Fruit fly (Drosophila melanogaster) whole organism, prepupa: ENCODE data around the gene Reph.

Experiments
- CG10631 ChIP-seq: fragments of 200-800 bp; sonication (Bioruptor generic); optimal IDR thresholded peaks from 2 replicates; lab custom pipeline; 2016; ENCODE audit warnings: missing biosample characterization, missing genetic modification characterization
- CG10669 ChIP-seq: fragments of 200-800 bp; sonication (Bioruptor generic); optimal IDR thresholded peaks from 3 replicates; lab custom pipeline; 2018; ENCODE audit warnings: missing biosample characterization, mild to moderate bottlenecking, missing genetic modification characterization, moderate library complexity
- CG11294 ChIP-seq: fragments of 200-800 bp; sonication (Bioruptor generic); IDR thresholded peaks from 2 replicates; pipeline ENCODE4 v1.3.6; 2022; ENCODE audit warnings: missing biosample characterization, missing genetic modification characterization
- CG11762 ChIP-seq: fragments of 200-800 bp; sonication (Bioruptor generic); optimal IDR thresholded peaks from 3 replicates; lab custom pipeline; 2016; ENCODE audit warnings: missing biosample characterization, missing genetic modification characterization; ENCODE audit not compliant: insufficient read depth
- CG15336 ChIP-seq: fragments of 200-800 bp; sonication (Bioruptor generic); IDR thresholded peaks from 2 replicates; pipeline ENCODE4 v1.3.6; 2022; ENCODE audit warnings: missing biosample characterization, missing genetic modification characterization
- CG1621 ChIP-seq: fragments of 200-800 bp; sonication (Bioruptor generic); optimal IDR thresholded peaks from 3 replicates; lab custom pipeline; 2018; ENCODE audit warnings: missing biosample characterization, mild to moderate bottlenecking, missing genetic modification characterization
- CG16779 ChIP-seq: fragments of 200-800 bp; sonication (Bioruptor generic); optimal IDR thresholded peaks from 3 replicates; lab custom pipeline; 2017; ENCODE audit warnings: missing biosample characterization, mild to moderate bottlenecking, missing genetic modification characterization
- CG32006 ChIP-seq: fragments of 200-800 bp; sonication (Bioruptor generic); optimal IDR thresholded peaks from 3 replicates; lab custom pipeline; 2017; ENCODE audit warnings: missing biosample characterization, mild to moderate bottlenecking, missing genetic modification characterization
- CG3919 ChIP-seq: fragments of 200-800 bp; sonication (Bioruptor generic); optimal IDR thresholded peaks from 3 replicates; lab custom pipeline; 2016; ENCODE audit warnings: missing biosample characterization, missing genetic modification characterization
- CG4318 ChIP-seq: fragments of 200-800 bp; sonication (Bioruptor generic); optimal IDR thresholded peaks from 3 replicates; lab custom pipeline; 2017; ENCODE audit warnings: missing biosample characterization, mild to moderate bottlenecking, missing genetic modification characterization
- CG6163 ChIP-seq: fragments of 200-800 bp; sonication (Bioruptor generic); IDR thresholded peaks from 3 replicates; pipeline ENCODE4 v1.3.6; 2022; ENCODE audit warnings: missing biosample characterization, missing genetic modification characterization
- CG6792 ChIP-seq: fragments of 200-800 bp; sonication (Bioruptor generic); optimal IDR thresholded peaks from 3 replicates; lab custom pipeline; 2016; ENCODE audit warnings: missing biosample characterization, missing genetic modification characterization
- CG7368 ChIP-seq: fragments of 200-800 bp; sonication (Bioruptor generic); optimal IDR thresholded peaks from 3 replicates; lab custom pipeline; 2016; ENCODE audit warnings: missing biosample characterization, missing genetic modification characterization
- CG8119 ChIP-seq: fragments of 200-800 bp; sonication (Bioruptor generic); IDR thresholded peaks from 3 replicates; pipeline ENCODE4 v1.3.6; 2022; ENCODE audit warnings: missing biosample characterization, missing genetic modification characterization
- CG8319 ChIP-seq: fragments of 200-800 bp; sonication (Bioruptor generic); optimal IDR thresholded peaks from 3 replicates; lab custom pipeline; 2016; ENCODE audit warnings: missing biosample characterization, missing genetic modification characterization
- CG8632 ChIP-seq: fragments of 200-800 bp; sonication (Bioruptor generic); optimal IDR thresholded peaks from 3 replicates; lab custom pipeline; 2016; ENCODE audit warnings: missing biosample characterization, missing genetic modification characterization
- CG9139 ChIP-seq: fragments of 200-800 bp; sonication (Bioruptor generic); optimal IDR thresholded peaks from 3 replicates; lab custom pipeline; 2017; ENCODE audit warnings: missing biosample characterization, mild to moderate bottlenecking, missing genetic modification characterization
- Eip75B ChIP-seq: fragments of 200-800 bp; sonication (Bioruptor generic); optimal IDR thresholded peaks from 3 replicates; lab custom pipeline; 2016; ENCODE audit warnings: missing biosample characterization, missing genetic modification characterization
- Eip78C ChIP-seq: fragments of 200-800 bp; sonication (Bioruptor generic); peaks from one replicate; lab custom pipeline; 2016; ENCODE audit warnings: missing biosample characterization, missing genetic modification characterization
- Ets21C ChIP-seq: fragments of 200-800 bp; sonication (Bioruptor generic); optimal IDR thresholded peaks from 3 replicates; lab custom pipeline; 2016; ENCODE audit warnings: missing biosample characterization, missing genetic modification characterization
- Ets96B ChIP-seq: fragments of 200-800 bp; optimal IDR thresholded peaks from 2 replicates; lab custom pipeline; 2019; ENCODE audit warnings: missing biosample characterization, mild to moderate bottlenecking, missing genetic modification characterization, moderate library complexity
- Gug ChIP-seq: fragments of 200-800 bp; sonication (Bioruptor generic); IDR thresholded peaks from 2 replicates; pipeline ENCODE4 v1.3.6; 2022; ENCODE audit warnings: missing biosample characterization, missing genetic modification characterization
- Hr38 ChIP-seq: sonication (Bioruptor generic); optimal IDR thresholded peaks from 2 replicates; lab custom pipeline; 2016; ENCODE audit warnings: missing biosample characterization, missing genetic modification characterization
- Hr39 ChIP-seq: fragments of 200-800 bp; sonication (Bioruptor generic); optimal IDR thresholded peaks from 2 replicates; lab custom pipeline; 2016; ENCODE audit warnings: missing biosample characterization, missing genetic modification characterization
- Hr4 ChIP-seq: fragments of 200-800 bp; sonication (Bioruptor generic); optimal IDR thresholded peaks from 3 replicates; lab custom pipeline; 2016; ENCODE audit warnings: missing biosample characterization, missing genetic modification characterization
- Lpt ChIP-seq: fragments of 200-800 bp; sonication (Bioruptor generic); optimal IDR thresholded peaks from 3 replicates; lab custom pipeline; 2016; ENCODE audit warnings: missing biosample characterization, missing genetic modification characterization
- Met ChIP-seq: fragments of 200-800 bp; sonication (Bioruptor generic); optimal IDR thresholded peaks from 3 replicates; lab custom pipeline; 2016; ENCODE audit warnings: missing biosample characterization, missing genetic modification characterization
- OdsH ChIP-seq: fragments of 200-800 bp; sonication (Bioruptor generic); optimal IDR thresholded peaks from 3 replicates; lab custom pipeline; 2016; ENCODE audit warnings: missing biosample characterization, missing genetic modification characterization
- Sox102F ChIP-seq: fragments of 200-800 bp; sonication (Bioruptor generic); optimal IDR thresholded peaks from 2 replicates; lab custom pipeline; 2016; ENCODE audit warnings: missing biosample characterization, mild to moderate bottlenecking, missing genetic modification characterization
- Sox15 ChIP-seq: fragments of 200-800 bp; sonication (Bioruptor generic); optimal IDR thresholded peaks from 3 replicates; lab custom pipeline; 2016; ENCODE audit warnings: missing biosample characterization, missing genetic modification characterization
- achi ChIP-seq: fragments of 200-800 bp; sonication (Bioruptor generic); optimal IDR thresholded peaks from 3 replicates; lab custom pipeline; 2016; ENCODE audit warnings: missing biosample characterization, missing genetic modification characterization
- acj6 ChIP-seq: fragments of 200-800 bp; sonication (Bioruptor generic); optimal IDR thresholded peaks from 3 replicates; lab custom pipeline; 2016; ENCODE audit warnings: missing biosample characterization, missing genetic modification characterization
- eg ChIP-seq: fragments of 200-800 bp; sonication (Bioruptor generic); IDR thresholded peaks from 3 replicates; pipeline ENCODE4 v1.3.6; 2022; ENCODE audit warnings: missing biosample characterization, missing genetic modification characterization
- esn ChIP-seq: fragments of 200-800 bp; sonication (Bioruptor generic); optimal IDR thresholded peaks from 2 replicates; lab custom pipeline; 2016; ENCODE audit warnings: missing biosample characterization, mild to moderate bottlenecking, missing genetic modification characterization, moderate library complexity
- fd59A ChIP-seq: fragments of 200-800 bp; sonication (Bioruptor generic); optimal IDR thresholded peaks from 2 replicates; lab custom pipeline; 2017; ENCODE audit warnings: missing biosample characterization, mild to moderate bottlenecking, missing genetic modification characterization, missing genetic modification reagents
- fd85E ChIP-seq: fragments of 200-800 bp; sonication (Bioruptor generic); optimal IDR thresholded peaks from 3 replicates; lab custom pipeline; 2016; ENCODE audit warnings: missing biosample characterization, missing genetic modification characterization
- lz ChIP-seq: fragments of 200-800 bp; sonication (Bioruptor generic); optimal IDR thresholded peaks from 3 replicates; lab custom pipeline; 2016; ENCODE audit warnings: missing biosample characterization, missing genetic modification characterization
- pdm3 ChIP-seq: fragments of 200-800 bp; sonication (Bioruptor generic); optimal IDR thresholded peaks from 3 replicates; lab custom pipeline; 2016; ENCODE audit warnings: missing biosample characterization, missing genetic modification characterization
- salr ChIP-seq, 2 experiments: fragments of 200-800 bp; sonication (Bioruptor generic); optimal IDR thresholded peaks; 3 replicates each; lab custom pipeline; 2016 to 2018; ENCODE audit warnings: missing biosample characterization in 2 of 2, missing genetic modification characterization in 2 of 2, mild to moderate bottlenecking in 1 of 2
- vri ChIP-seq: fragments of 200-800 bp; sonication (Bioruptor generic); optimal IDR thresholded peaks from 3 replicates; lab custom pipeline; 2016; ENCODE audit warnings: missing biosample characterization, mild to moderate bottlenecking, missing genetic modification characterization

Gene Reph

DNA sequence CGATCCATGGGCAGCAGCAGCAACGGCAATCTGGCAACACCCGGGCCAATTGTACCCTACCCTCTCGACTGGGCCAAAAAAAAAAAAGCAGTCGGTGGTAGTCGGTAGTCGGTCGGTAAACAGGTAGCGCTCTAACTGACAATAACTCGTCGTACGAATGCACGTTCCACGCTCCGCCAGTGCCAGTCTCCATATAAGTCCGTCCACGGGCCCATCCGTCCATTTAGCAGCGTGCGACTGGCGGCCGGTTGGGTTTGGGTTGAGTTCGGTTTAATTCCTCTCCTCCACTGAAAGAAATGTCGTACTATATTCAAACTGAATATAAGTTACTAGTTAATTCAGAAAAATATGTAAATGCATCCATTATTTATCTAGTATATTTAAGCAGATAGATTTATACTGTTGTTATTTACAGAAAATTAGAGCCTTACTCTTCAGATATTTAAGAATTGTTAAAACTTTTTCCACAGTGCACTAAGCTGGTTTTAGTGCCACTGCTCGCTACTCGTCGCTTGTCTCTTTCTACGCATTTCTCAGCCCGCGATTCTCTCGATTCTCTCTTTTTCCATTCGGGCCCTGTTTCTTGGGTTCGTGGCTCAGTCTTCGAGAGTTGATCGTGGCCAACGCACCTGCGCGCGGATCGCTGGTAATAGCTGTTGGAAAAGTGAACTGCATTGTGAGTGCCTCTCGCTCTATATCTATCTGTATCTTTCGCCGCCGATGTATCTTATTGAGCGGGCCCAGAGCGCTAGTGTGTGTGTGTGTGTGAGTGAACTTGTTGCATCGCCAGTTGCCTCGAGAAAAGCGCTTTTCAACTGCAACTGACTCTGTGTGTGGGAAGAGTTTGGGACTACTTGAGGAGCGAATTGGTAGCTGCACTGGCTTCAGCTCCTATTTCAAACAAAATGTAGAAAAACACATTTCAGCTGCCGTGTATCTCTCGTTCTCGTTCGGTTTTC is 32.0 kb upstream of the Reph start, which contains the start of gene bowl (continued):
- TF ChIP-seq CG16779 (tag; lab: Kevin White, UChicago), result peak; percentile 94
- peak; percentile 99 for TF ChIP-seq Sox102F
- TF ChIP-seq CG11762 (GFP tag; lab: Kevin White, UChicago), result peak; percentile 93
- peak; percentile 97 for TF ChIP-seq Gug (GFP tag; lab: Robert Waterston, UW)
- TF ChIP-seq CG6792, result peak; percentile 99
- peak; percentile 99 for TF ChIP-seq CG15336 (GFP tag; lab: Robert Waterston, UW)
- peak; percentile 99 for TF ChIP-seq OdsH (GFP tag; lab: Kevin White, UChicago)
- TF ChIP-seq Hr39 (GFP tag; lab: Kevin White, UChicago), result peak; percentile 98
- TF ChIP-seq lz (GFP tag; lab: Kevin White, UChicago), result peak; percentile 99
- TF ChIP-seq CG32006 (GFP tag; lab: Kevin White, UChicago), result peak; percentile 96
- peak; percentile 96 for TF ChIP-seq achi (GFP tag; lab: Kevin White, UChicago)
- TF ChIP-seq fd59A (GFP tag; lab: Kevin White, UChicago), result peak; percentile 94
- TF ChIP-seq Met (GFP tag; lab: Kevin White, UChicago), result peak; percentile 98
- TF ChIP-seq acj6 (GFP tag; lab: Kevin White, UChicago), result peak; percentile 99
- peak; percentile 92 for TF ChIP-seq CG10669
- peak; percentile 89 for TF ChIP-seq CG4318 (GFP tag; lab: Kevin White, UChicago)
- peak; percentile 98 for TF ChIP-seq CG10631 (GFP tag; lab: Kevin White, UChicago)
- peak; percentile 99 for TF ChIP-seq Eip75B (GFP tag; lab: Kevin White, UChicago)

DNA sequence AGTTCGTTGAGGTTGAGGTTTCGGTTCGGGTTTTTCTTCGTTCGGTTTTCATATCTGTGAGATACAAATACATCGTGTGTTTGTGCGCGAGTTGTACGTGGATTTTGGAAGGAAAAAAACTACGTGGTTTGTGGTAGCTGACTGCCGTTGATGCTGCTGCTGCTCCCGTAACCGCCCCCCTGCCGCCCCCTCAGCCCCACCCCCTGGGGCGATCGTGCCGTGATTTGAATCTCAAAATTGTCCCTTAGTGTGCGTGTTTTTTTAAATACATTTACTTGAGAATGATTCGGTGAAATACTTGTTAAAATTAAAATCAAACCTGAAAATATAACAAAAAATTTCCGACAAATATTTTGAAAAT is 31.3 kb upstream of the Reph start:
- no peak for TF ChIP-seq esn
- peak; percentile 50 for TF ChIP-seq CG1621 (tag; lab: Kevin White, UChicago)
- no peak for TF ChIP-seq CG6792
- TF ChIP-seq eg (GFP tag; lab: Robert Waterston, UW), result 0 out of 3 replicates have a peak, but pooled peaks have one; percentile 38
- no peak for TF ChIP-seq Hr39 (GFP tag; lab: Kevin White, UChicago)
- TF ChIP-seq CG15336 (GFP tag; lab: Robert Waterston, UW), result 0 out of 2 replicates have a peak, but pooled peaks have one; percentile 9
- no peak for TF ChIP-seq pdm3 (GFP tag; lab: Kevin White, UChicago)
- peak; percentile 8; the same call in 2 of the 3 replicates for TF ChIP-seq CG6163 (GFP tag; lab: Robert Waterston, UW)
- TF ChIP-seq CG11762 (GFP tag; lab: Kevin White, UChicago), result no peak
- no peak for TF ChIP-seq fd85E (GFP tag; lab: Kevin White, UChicago)
- TF ChIP-seq Lpt, result no peak

DNA sequence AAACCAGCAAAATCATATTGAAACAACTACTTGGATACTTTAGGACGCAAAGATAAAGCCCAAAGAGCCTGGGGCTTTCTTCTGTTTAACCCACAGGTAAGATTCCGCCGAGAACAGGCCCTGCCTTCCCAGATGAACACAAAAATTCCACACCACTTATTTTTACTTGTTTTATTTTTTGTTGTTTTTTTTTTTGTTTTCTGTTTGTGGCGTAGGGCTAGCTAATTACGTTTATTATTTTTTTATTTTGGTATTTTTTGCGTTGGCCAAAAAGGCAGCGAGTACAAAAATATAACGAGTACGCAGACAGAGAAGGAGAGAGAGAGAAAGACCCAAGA is 30.8 kb upstream of the Reph start:
- TF ChIP-seq CG8119 (GFP tag; lab: Robert Waterston, UW), result peak; percentile 24; the same call in 1 of the 3 replicates
- TF ChIP-seq eg (GFP tag; lab: Robert Waterston, UW), result peak; percentile 25; the same call in 1 of the 3 replicates
- peak; percentile 67 for TF ChIP-seq Eip78C (GFP tag; lab: Kevin White, UChicago)
- TF ChIP-seq Ets96B (tag; lab: Kevin White, UChicago), result no peak
- TF ChIP-seq CG6163 (GFP tag; lab: Robert Waterston, UW), result peak; percentile 54; the same call in 2 of the 3 replicates
- no peak for TF ChIP-seq salr (GFP tag; optimal IDR thresholded peaks at IDR 0.05; lab: Kevin White, UChicago)
- TF ChIP-seq CG9139, result peak; percentile 24
- TF ChIP-seq, all 60 proteins: peak for 5

DNA sequence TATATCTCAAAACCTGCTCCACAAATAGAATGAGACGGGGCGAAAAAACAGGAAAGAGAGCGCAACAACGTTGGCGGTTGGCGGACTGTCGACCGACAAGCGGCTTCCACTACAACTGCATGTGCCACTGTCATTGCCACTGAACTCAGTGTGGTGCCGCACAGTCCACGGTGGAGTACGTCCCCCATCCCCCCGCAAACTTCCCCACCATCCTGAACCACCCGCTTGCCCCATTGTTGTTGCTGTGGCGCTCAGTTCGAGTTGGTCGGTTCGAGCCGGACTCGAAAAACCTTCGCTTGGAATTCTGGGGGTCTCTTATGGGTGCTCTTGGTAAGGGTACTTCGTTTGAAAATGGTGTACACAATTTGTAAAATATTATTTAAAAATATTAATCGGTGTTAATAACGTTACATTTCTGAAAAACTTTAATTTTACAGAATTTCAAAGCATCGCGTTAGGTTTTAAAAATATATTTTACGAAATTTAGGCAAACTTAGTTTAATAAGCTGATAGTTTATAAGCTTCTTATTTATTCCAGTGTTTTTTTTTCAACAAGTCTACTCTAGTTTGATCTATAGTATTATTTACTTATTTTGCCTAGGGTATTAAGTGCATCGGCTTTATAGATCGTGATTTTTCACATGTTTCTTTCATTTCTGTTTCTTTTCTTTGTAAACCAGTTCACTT is 30.3 kb upstream of the Reph start:
- TF ChIP-seq fd59A (GFP tag; lab: Kevin White, UChicago) (peak; percentile 53), Eip75B (GFP tag; lab: Kevin White, UChicago) (peak; percentile 76), CG6163 (GFP tag; lab: Robert Waterston, UW) (peak; percentile 32; the same call in 1 of the 3 replicates), vri (GFP tag; lab: Kevin White, UChicago) (peak; percentile 15), Ets21C (GFP tag; lab: Kevin White, UChicago) (peak; percentile 49), Sox102F (peak; percentile 55), Sox15 (peak; percentile 35), CG8319 (GFP tag; lab: Kevin White, UChicago) (peak; percentile 60), CG11294 (GFP tag; lab: Robert Waterston, UW) (no peak), CG3919 (peak; percentile 75), fd85E (GFP tag; lab: Kevin White, UChicago) (no peak), Gug (GFP tag; lab: Robert Waterston, UW) (no peak), CG7368 (peak; percentile 32), Hr38 (no peak), pdm3 (GFP tag; lab: Kevin White, UChicago) (peak; percentile 79), esn (peak; percentile 87), CG9139 (no peak), Hr4 (GFP tag; lab: Kevin White, UChicago) (peak; percentile 76), Hr39 (GFP tag; lab: Kevin White, UChicago) (peak; percentile 67), Ets96B (tag; lab: Kevin White, UChicago) (peak; percentile 70), CG8632 (GFP tag; lab: Kevin White, UChicago) (peak; percentile 78)
